Worm (Caenorhabditis elegans): Measurements from ENCODE around the gene R74.7.

Gene R74.7

DNA sequence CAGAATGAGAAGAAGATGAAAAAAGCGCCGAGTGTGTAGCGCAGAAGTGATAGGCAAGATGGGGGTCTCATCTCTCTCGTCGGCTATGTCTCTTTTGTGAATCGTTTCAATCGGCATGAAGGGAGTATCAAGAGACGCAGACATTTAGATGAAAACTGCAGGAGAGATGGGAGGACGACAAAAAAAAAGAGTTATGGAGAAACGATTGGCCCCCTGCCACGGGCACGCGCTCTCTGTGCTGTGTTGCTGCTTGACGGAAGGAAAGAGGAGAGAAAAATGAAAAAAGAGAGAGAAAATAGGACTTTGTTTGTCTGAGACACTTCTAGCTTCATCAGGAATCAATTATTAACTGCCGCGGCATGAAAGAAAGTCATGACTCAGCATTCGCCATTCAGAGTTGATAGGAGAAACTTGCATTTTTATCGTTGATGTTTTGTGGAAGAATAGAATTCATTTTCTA is 19.5 kb downstream of the R74.7 start:
- TF ChIP-seq ceh-22 (tag; optimal IDR thresholded peaks at IDR 0.05) (no peak), pros-1 (tag; optimal IDR thresholded peaks at IDR 0.05) (peak; percentile 84), pax-1 (tag; optimal IDR thresholded peaks at IDR 0.05) (no peak), hlh-15 (tag; optimal IDR thresholded peaks at IDR 0.05) (no peak), K09A11.1 (tag; optimal IDR thresholded peaks at IDR 0.05; ENCODE audit: insufficient read depth) (peak; percentile 42), ceh-31 (tag; optimal IDR thresholded peaks at IDR 0.05) (peak; percentile 87), pat-9 (tag; optimal IDR thresholded peaks at IDR 0.05) (peak; percentile 14), unc-42 (tag; optimal IDR thresholded peaks at IDR 0.05) (peak; percentile 84), fkh-10 (GFP tag; optimal IDR thresholded peaks at IDR 0.05) (no peak), ceh-9 (tag; optimal IDR thresholded peaks at IDR 0.05) (no peak), hlh-6 (tag; optimal IDR thresholded peaks at IDR 0.05) (peak; percentile 59), ceh-48 (tag; optimal IDR thresholded peaks at IDR 0.05) (peak; percentile 25), syd-9 (tag; optimal IDR thresholded peaks at IDR 0.05) (peak; percentile 38), pha-4 (tag; optimal IDR thresholded peaks at IDR 0.05) (no peak), ceh-18 (tag; optimal IDR thresholded peaks at IDR 0.05) (peak; percentile 98), ttx-3 (tag; optimal IDR thresholded peaks at IDR 0.05) (no peak), zip-5 (tag; optimal IDR thresholded peaks at IDR 0.05) (no peak), ets-4 (tag; optimal IDR thresholded peaks at IDR 0.05) (peak; percentile 57), odd-2 (tag; optimal IDR thresholded peaks at IDR 0.05) (no peak), F13H6.1 (tag; optimal IDR thresholded peaks at IDR 0.05) (peak; percentile 33), T23F11.4 (GFP tag; optimal IDR thresholded peaks at IDR 0.05) (no peak), ztf-16 (tag; optimal IDR thresholded peaks at IDR 0.05) (no peak), npax-4 (tag; optimal IDR thresholded peaks at IDR 0.05) (no peak), dmd-4 (tag; optimal IDR thresholded peaks at IDR 0.05; ENCODE audit: borderline replicate concordance) (no peak), nhr-232 (tag; optimal IDR thresholded peaks at IDR 0.05) (no peak), fkh-6 (tag; optimal IDR thresholded peaks at IDR 0.05) (peak; percentile 43), sdc-2 (tag; optimal IDR thresholded peaks at IDR 0.05) (peak; percentile 32), C38D4.7 (GFP tag; optimal IDR thresholded peaks at IDR 0.05) (no peak), pqm-1 (tag; optimal IDR thresholded peaks at IDR 0.05) (peak; percentile 55), gmeb-2 (tag; optimal IDR thresholded peaks at IDR 0.05) (no peak), dve-1 (tag; optimal IDR thresholded peaks at IDR 0.05) (peak; percentile 29), ref-2 (tag; optimal IDR thresholded peaks at IDR 0.05) (peak; percentile 61), mec-3 (tag; optimal IDR thresholded peaks at IDR 0.05; ENCODE audit: borderline replicate concordance) (no peak), ceh-6 (GFP tag; optimal IDR thresholded peaks at IDR 0.05) (no peak), Y22D7AL.16 (tag; optimal IDR thresholded peaks at IDR 0.05) (no peak), sox-4 (tag; optimal IDR thresholded peaks at IDR 0.05) (no peak), pag-3 (tag; optimal IDR thresholded peaks at IDR 0.05; ENCODE audit: borderline replicate concordance) (peak; percentile 21), pha-2 (tag; optimal IDR thresholded peaks at IDR 0.05) (no peak), elt-2 (tag; optimal IDR thresholded peaks at IDR 0.05) (peak; percentile 60), C08G9.2 (tag; optimal IDR thresholded peaks at IDR 0.05) (peak; percentile 49), ceh-30 (tag; optimal IDR thresholded peaks at IDR 0.05) (no peak), K02D7.2 (tag; optimal IDR thresholded peaks at IDR 0.05) (no peak), ceh-45 (GFP tag; IDR thresholded peaks at IDR 0.05) (no peak), unc-55 (GFP tag; optimal IDR thresholded peaks at IDR 0.05) (peak; percentile 86), nhr-11 (tag; optimal IDR thresholded peaks at IDR 0.05) (no peak), ceh-34 (tag; optimal IDR thresholded peaks at IDR 0.05) (peak; percentile 72), lim-6 (tag; optimal IDR thresholded peaks at IDR 0.05) (peak; percentile 8), hlh-30 (tag; optimal IDR thresholded peaks at IDR 0.05; ENCODE audit: insufficient read depth) (peak; percentile 62), ceh-24 (tag; optimal IDR thresholded peaks at IDR 0.05) (no peak), ceh-2 (tag; optimal IDR thresholded peaks at IDR 0.05) (peak; percentile 31), nfya-1 (tag; optimal IDR thresholded peaks at IDR 0.05) (peak; percentile 88), ama-1 (optimal IDR thresholded peaks at IDR 0.05) (no peak), tbx-7 (tag; optimal IDR thresholded peaks at IDR 0.05) (no peak), lin-11 (tag; optimal IDR thresholded peaks at IDR 0.05) (no peak)

Data from whole organism, late embryonic.